Worm (Caenorhabditis elegans) whole organism, early embryonic: Measurements from ENCODE around the gene C16B8.3.

Source experiments
- B0310.2 ChIP-seq: sonication (generic microtip); optimal IDR thresholded peaks from 2 replicates; lab custom pipeline; 2016; ENCODE audit warnings: mild to moderate bottlenecking, missing genetic modification characterization, missing compliant biosample characterization
- F13C5.2 ChIP-seq: sonication (generic microtip); optimal IDR thresholded peaks from 2 replicates; lab custom pipeline; 2017; ENCODE audit warnings: mild to moderate bottlenecking, missing genetic modification characterization, inconsistent platforms, missing compliant biosample characterization
- aly-1 ChIP-seq: sonication (generic microtip); optimal IDR thresholded peaks from 2 replicates; lab custom pipeline; 2016; ENCODE audit warnings: missing genetic modification characterization, missing compliant biosample characterization
- ama-1 ChIP-seq: fragments of 150-350 bp; optimal IDR thresholded peaks from 2 replicates; lab custom pipeline; 2014
- ceh-13 ChIP-seq: fragments of 200-800 bp; sonication (Bioruptor generic); optimal IDR thresholded peaks from 2 replicates; lab custom pipeline; 2018; ENCODE audit warnings: mild to moderate bottlenecking, missing genetic modification characterization, missing compliant biosample characterization
- ceh-36 ChIP-seq: sonication (generic microtip); optimal IDR thresholded peaks from 2 replicates; lab custom pipeline; 2016; ENCODE audit warnings: missing genetic modification characterization, inconsistent platforms, missing compliant biosample characterization
- ets-7 ChIP-seq: sonication (generic microtip); optimal IDR thresholded peaks from 2 replicates; lab custom pipeline; 2016; ENCODE audit warnings: missing genotype, missing genetic modification characterization, missing compliant biosample characterization
- flt-1 ChIP-seq: fragments of 200-800 bp; sonication (Bioruptor generic); IDR thresholded peaks from 2 replicates; pipeline ENCODE4 v1.3.6; 2022; ENCODE audit warnings: missing genetic modification characterization, missing compliant biosample characterization
- hmbx-1 ChIP-seq: sonication (generic microtip); optimal IDR thresholded peaks from 2 replicates; lab custom pipeline; 2016; ENCODE audit warnings: mild to moderate bottlenecking, missing genetic modification characterization, missing compliant biosample characterization
- hmg-4 ChIP-seq: fragments of 200-800 bp; sonication (Bioruptor generic); optimal IDR thresholded peaks from 2 replicates; lab custom pipeline; 2018; ENCODE audit warnings: mild to moderate bottlenecking, missing genetic modification characterization, missing compliant biosample characterization
- hnd-1 ChIP-seq: sonication (generic microtip); optimal IDR thresholded peaks from 2 replicates; lab custom pipeline; 2016; ENCODE audit warnings: missing genetic modification characterization, missing compliant biosample characterization
- pes-1 ChIP-seq: fragments of 200-800 bp; sonication (Bioruptor generic); IDR thresholded peaks from 2 replicates; pipeline ENCODE4 v1.3.6; 2022; ENCODE audit warnings: missing genetic modification reagents, missing genetic modification characterization, missing compliant biosample characterization
- scrt-1 ChIP-seq: fragments of 200-800 bp; sonication (Bioruptor generic); IDR thresholded peaks from 2 replicates; pipeline ENCODE4 v1.3.6; 2022; ENCODE audit warnings: missing genetic modification characterization, missing compliant biosample characterization
- sea-1 ChIP-seq: fragments of 200-800 bp; sonication (Bioruptor generic); conservative IDR thresholded peaks from 2 replicates; pipeline ENCODE4 v1.3.6; 2022; ENCODE audit warnings: missing genetic modification characterization, missing compliant biosample characterization
- tbx-11 ChIP-seq: fragments of 200-800 bp; sonication (Bioruptor generic); IDR thresholded peaks from 2 replicates; pipeline ENCODE4 v1.3.6; 2022; ENCODE audit warnings: missing genetic modification characterization, missing compliant biosample characterization
- tbx-37 ChIP-seq: fragments of 200-800 bp; sonication (Bioruptor generic); conservative IDR thresholded peaks from 2 replicates; pipeline ENCODE4 v1.3.6; 2022; ENCODE audit warnings: missing genetic modification reagents, missing genetic modification characterization, missing compliant biosample characterization
- tra-4 ChIP-seq: sonication (generic microtip); optimal IDR thresholded peaks from 2 replicates; lab custom pipeline; 2017; ENCODE audit warnings: missing genetic modification characterization, missing compliant biosample characterization

The C16B8.3 gene

ce11 chrX:3942267-3942666, 26.2 kb downstream of the C16B8.3 start, which contains the start of gene T19D2.13:
Gene T19D2.13, minus strand, starts transcription at chrX:3942367.
- TF ChIP-seq B0310.2 (tag; lab: Kevin White, UChicago) (no peak), flt-1 (GFP tag; lab: Robert Waterston, UW) (no peak), aly-1 (tag; lab: Kevin White, UChicago) (no peak), ceh-36 (tag; lab: Kevin White, UChicago) (no peak), pes-1 (no peak), F13C5.2 (tag; lab: Kevin White, UChicago) (no peak), scrt-1 (GFP tag; lab: Robert Waterston, UW) (no peak)

ce11 chrX:3938950-3939349, 29.5 kb downstream of the C16B8.3 start, which contains the start of gene T19D2.3:
Gene T19D2.3, plus strand, starts transcription at chrX:3939250.
- TF ChIP-seq ets-7 (tag; lab: Kevin White, UChicago) (no peak), scrt-1 (GFP tag; lab: Robert Waterston, UW) (no peak), ama-1 (lab: Kevin White, UChicago) (no peak)

- TF ChIP-seq F13C5.2 (tag; lab: Kevin White, UChicago): no peak
- no peak for TF ChIP-seq ets-7 (tag; lab: Kevin White, UChicago)
- no peak for TF ChIP-seq scrt-1 (GFP tag; lab: Robert Waterston, UW)
- no peak for TF ChIP-seq ceh-13 (GFP tag; lab: Kevin White, UChicago)
- TF ChIP-seq B0310.2 (tag; lab: Kevin White, UChicago): no peak
- no peak for TF ChIP-seq sea-1 (GFP tag; lab: Robert Waterston, UW)
- no peak for TF ChIP-seq tbx-11 (GFP tag; lab: Robert Waterston, UW)
- TF ChIP-seq flt-1 (GFP tag; lab: Robert Waterston, UW): no peak
- TF ChIP-seq aly-1 (tag; lab: Kevin White, UChicago): no peak
- TF ChIP-seq ceh-36 (tag; lab: Kevin White, UChicago): no peak
- TF ChIP-seq tra-4 (tag; lab: Kevin White, UChicago): no peak
- TF ChIP-seq pes-1: no peak
Measured at ce11 chrX:3937884-3938283, 30.6 kb downstream of the C16B8.3 start.

- TF ChIP-seq ets-7 (tag; lab: Kevin White, UChicago): no peak
- TF ChIP-seq hmg-4 (GFP tag; lab: Kevin White, UChicago): no peak
- no peak for TF ChIP-seq ceh-36 (tag; lab: Kevin White, UChicago)
- no peak for TF ChIP-seq flt-1 (GFP tag; lab: Robert Waterston, UW)
- TF ChIP-seq pes-1: no peak
- no peak for TF ChIP-seq hmbx-1 (tag; lab: Kevin White, UChicago)
- TF ChIP-seq tbx-11 (GFP tag; lab: Robert Waterston, UW): no peak
- TF ChIP-seq B0310.2 (tag; lab: Kevin White, UChicago): no peak
- no peak for TF ChIP-seq aly-1 (tag; lab: Kevin White, UChicago)
- TF ChIP-seq scrt-1 (GFP tag; lab: Robert Waterston, UW): no peak
- TF ChIP-seq ceh-13 (GFP tag; lab: Kevin White, UChicago): no peak
- TF ChIP-seq hnd-1: no peak
- no peak for TF ChIP-seq tbx-37
- no peak for TF ChIP-seq ama-1 (lab: Kevin White, UChicago)
- no peak for TF ChIP-seq sea-1 (GFP tag; lab: Robert Waterston, UW)
Measured at ce11 chrX:3937483-3937882, 31.0 kb downstream of the C16B8.3 start.

- TF ChIP-seq aly-1 (tag; lab: Kevin White, UChicago) (no peak), sea-1 (GFP tag; lab: Robert Waterston, UW) (no peak), F13C5.2 (tag; lab: Kevin White, UChicago) (no peak)
Measured at ce11 chrX:3932694-3933093, 35.7 kb downstream of the C16B8.3 start.

ce11 chrX:3931350-3931749, 37.1 kb downstream of the C16B8.3 start, which contains the start of gene adt-3:
Gene adt-3, plus strand, starts transcription at chrX:3931650.
- TF ChIP-seq tbx-11 (GFP tag; lab: Robert Waterston, UW): no peak
- TF ChIP-seq sea-1 (GFP tag; lab: Robert Waterston, UW): no peak
- no peak for TF ChIP-seq pes-1
- no peak for TF ChIP-seq ceh-36 (tag; lab: Kevin White, UChicago)
- TF ChIP-seq scrt-1 (GFP tag; lab: Robert Waterston, UW): no peak
- no peak for TF ChIP-seq F13C5.2 (tag; lab: Kevin White, UChicago)
- no peak for TF ChIP-seq hnd-1
- no peak for TF ChIP-seq flt-1 (GFP tag; lab: Robert Waterston, UW)
- no peak for TF ChIP-seq aly-1 (tag; lab: Kevin White, UChicago)
- TF ChIP-seq tra-4 (tag; lab: Kevin White, UChicago): no peak
- no peak for TF ChIP-seq B0310.2 (tag; lab: Kevin White, UChicago)

ce11 chrX:3925776-3926175, 42.7 kb downstream of the C16B8.3 start, which contains the start of gene T22B2.1:
Gene T22B2.1, plus strand, starts transcription at chrX:3926076.
- TF ChIP-seq hnd-1 (no peak), pes-1 (no peak), ets-7 (tag; lab: Kevin White, UChicago) (no peak), flt-1 (GFP tag; lab: Robert Waterston, UW) (no peak), F13C5.2 (tag; lab: Kevin White, UChicago) (no peak)

- TF ChIP-seq tbx-37 (no peak), pes-1 (no peak), aly-1 (tag; lab: Kevin White, UChicago) (no peak), ama-1 (lab: Kevin White, UChicago) (no peak), hmg-4 (GFP tag; lab: Kevin White, UChicago) (no peak), sea-1 (GFP tag; lab: Robert Waterston, UW) (no peak), flt-1 (GFP tag; lab: Robert Waterston, UW) (no peak), scrt-1 (GFP tag; lab: Robert Waterston, UW) (no peak), B0310.2 (tag; lab: Kevin White, UChicago) (no peak), ceh-36 (tag; lab: Kevin White, UChicago) (no peak), F13C5.2 (tag; lab: Kevin White, UChicago) (no peak), ceh-13 (GFP tag; lab: Kevin White, UChicago) (no peak), hmbx-1 (tag; lab: Kevin White, UChicago) (no peak), ets-7 (tag; lab: Kevin White, UChicago) (no peak), hnd-1 (no peak), tra-4 (tag; lab: Kevin White, UChicago) (no peak), tbx-11 (GFP tag; lab: Robert Waterston, UW) (no peak)
Measured at ce11 chrX:3920747-3921146, 47.7 kb downstream of the C16B8.3 start.
